Worm (Caenorhabditis elegans) whole organism, early embryonic: ENCODE data around the gene F37A8.1.

ENCODE experiments used
- B0310.2 ChIP-seq: sonication (generic microtip); optimal IDR thresholded peaks from 2 replicates; lab custom pipeline; 2016; ENCODE audit warnings: mild to moderate bottlenecking, missing genetic modification characterization, missing compliant biosample characterization
- F13C5.2 ChIP-seq: sonication (generic microtip); optimal IDR thresholded peaks from 2 replicates; lab custom pipeline; 2017; ENCODE audit warnings: mild to moderate bottlenecking, missing genetic modification characterization, inconsistent platforms, missing compliant biosample characterization
- aly-1 ChIP-seq: sonication (generic microtip); optimal IDR thresholded peaks from 2 replicates; lab custom pipeline; 2016; ENCODE audit warnings: missing genetic modification characterization, missing compliant biosample characterization
- ama-1 ChIP-seq: fragments of 150-350 bp; optimal IDR thresholded peaks from 2 replicates; lab custom pipeline; 2014
- ceh-13 ChIP-seq: fragments of 200-800 bp; sonication (Bioruptor generic); optimal IDR thresholded peaks from 2 replicates; lab custom pipeline; 2018; ENCODE audit warnings: mild to moderate bottlenecking, missing genetic modification characterization, missing compliant biosample characterization
- ceh-36 ChIP-seq: sonication (generic microtip); optimal IDR thresholded peaks from 2 replicates; lab custom pipeline; 2016; ENCODE audit warnings: missing genetic modification characterization, inconsistent platforms, missing compliant biosample characterization
- ets-7 ChIP-seq: sonication (generic microtip); optimal IDR thresholded peaks from 2 replicates; lab custom pipeline; 2016; ENCODE audit warnings: missing genotype, missing genetic modification characterization, missing compliant biosample characterization
- flt-1 ChIP-seq: fragments of 200-800 bp; sonication (Bioruptor generic); IDR thresholded peaks from 2 replicates; pipeline ENCODE4 v1.3.6; 2022; ENCODE audit warnings: missing genetic modification characterization, missing compliant biosample characterization
- hmbx-1 ChIP-seq: sonication (generic microtip); optimal IDR thresholded peaks from 2 replicates; lab custom pipeline; 2016; ENCODE audit warnings: mild to moderate bottlenecking, missing genetic modification characterization, missing compliant biosample characterization
- hmg-4 ChIP-seq: fragments of 200-800 bp; sonication (Bioruptor generic); optimal IDR thresholded peaks from 2 replicates; lab custom pipeline; 2018; ENCODE audit warnings: mild to moderate bottlenecking, missing genetic modification characterization, missing compliant biosample characterization
- hnd-1 ChIP-seq: sonication (generic microtip); optimal IDR thresholded peaks from 2 replicates; lab custom pipeline; 2016; ENCODE audit warnings: missing genetic modification characterization, missing compliant biosample characterization
- pes-1 ChIP-seq: fragments of 200-800 bp; sonication (Bioruptor generic); IDR thresholded peaks from 2 replicates; pipeline ENCODE4 v1.3.6; 2022; ENCODE audit warnings: missing genetic modification reagents, missing genetic modification characterization, missing compliant biosample characterization
- scrt-1 ChIP-seq: fragments of 200-800 bp; sonication (Bioruptor generic); IDR thresholded peaks from 2 replicates; pipeline ENCODE4 v1.3.6; 2022; ENCODE audit warnings: missing genetic modification characterization, missing compliant biosample characterization
- sea-1 ChIP-seq: fragments of 200-800 bp; sonication (Bioruptor generic); conservative IDR thresholded peaks from 2 replicates; pipeline ENCODE4 v1.3.6; 2022; ENCODE audit warnings: missing genetic modification characterization, missing compliant biosample characterization
- tbx-11 ChIP-seq: fragments of 200-800 bp; sonication (Bioruptor generic); IDR thresholded peaks from 2 replicates; pipeline ENCODE4 v1.3.6; 2022; ENCODE audit warnings: missing genetic modification characterization, missing compliant biosample characterization
- tbx-37 ChIP-seq: fragments of 200-800 bp; sonication (Bioruptor generic); conservative IDR thresholded peaks from 2 replicates; pipeline ENCODE4 v1.3.6; 2022; ENCODE audit warnings: missing genetic modification reagents, missing genetic modification characterization, missing compliant biosample characterization
- tra-4 ChIP-seq: sonication (generic microtip); optimal IDR thresholded peaks from 2 replicates; lab custom pipeline; 2017; ENCODE audit warnings: missing genetic modification characterization, missing compliant biosample characterization

F37A8.1 gene

ce11 chrIII:3915705-3916104 is 12.5 kb upstream of the F37A8.1 start:
- peak; percentile 32 for TF ChIP-seq hmg-4
- no peak for TF ChIP-seq hmbx-1

ce11 chrIII:3916624-3917023 is 11.6 kb upstream of the F37A8.1 start, which contains the start of gene ccdc-47:
TSS of gene ccdc-47 (plus strand) at chrIII:3916967.
- TF ChIP-seq ceh-13 (GFP tag; lab: Kevin White, UChicago) (peak; percentile 67), ceh-36 (tag; lab: Kevin White, UChicago) (peak; percentile 84), flt-1 (GFP tag; lab: Robert Waterston, UW) (peak; percentile 75), tra-4 (tag; lab: Kevin White, UChicago) (peak; percentile 5), tbx-37 (GFP tag; lab: Robert Waterston, UW) (peak; percentile 68; the same call in 1 of the 2 replicates), tbx-11 (GFP tag; lab: Robert Waterston, UW) (peak; percentile 81), hmg-4 (peak; percentile 82), scrt-1 (GFP tag; lab: Robert Waterston, UW) (peak; percentile 86), sea-1 (GFP tag; lab: Robert Waterston, UW) (peak; percentile 88), ama-1 (lab: Kevin White, UChicago) (no peak), hnd-1 (tag; lab: Kevin White, UChicago) (peak; percentile 74), pes-1 (GFP tag; lab: Robert Waterston, UW) (peak; percentile 87), ets-7 (tag; lab: Kevin White, UChicago) (peak; percentile 57), aly-1 (tag; lab: Kevin White, UChicago) (peak; percentile 75), F13C5.2 (peak; percentile 93), hmbx-1 (no peak), B0310.2 (tag; lab: Kevin White, UChicago) (peak; percentile 15)

- TF ChIP-seq sea-1 (GFP tag; lab: Robert Waterston, UW) (no peak), hmg-4 (no peak), tra-4 (tag; lab: Kevin White, UChicago) (no peak), tbx-37 (GFP tag; lab: Robert Waterston, UW) (no peak), ama-1 (lab: Kevin White, UChicago) (no peak), F13C5.2 (no peak), tbx-11 (GFP tag; lab: Robert Waterston, UW) (no peak), pes-1 (GFP tag; lab: Robert Waterston, UW) (no peak), flt-1 (GFP tag; lab: Robert Waterston, UW) (no peak), ceh-13 (GFP tag; lab: Kevin White, UChicago) (no peak), aly-1 (tag; lab: Kevin White, UChicago) (no peak), hnd-1 (tag; lab: Kevin White, UChicago) (no peak), ceh-36 (tag; lab: Kevin White, UChicago) (no peak)
Measured at ce11 chrIII:3918569-3918968, 9.7 kb upstream of the F37A8.1 start, which contains the start of gene ZK1058.3. TSS of gene ZK1058.3 (plus strand) at chrIII:3918869.

ce11 chrIII:3921646-3922328 is 6.4 kb upstream of the F37A8.1 start, which contains the start of the genes metl-6 and nit-1:
TSS of gene metl-6 (minus strand) at chrIII:3921711.
TSS of gene nit-1 (plus strand) at chrIII:3922207.
- no peak for TF ChIP-seq aly-1 (tag; lab: Kevin White, UChicago)
- TF ChIP-seq tra-4 (tag; lab: Kevin White, UChicago), result no peak
- no peak for TF ChIP-seq pes-1 (GFP tag; lab: Robert Waterston, UW)
- TF ChIP-seq flt-1 (GFP tag; lab: Robert Waterston, UW), result no peak
- TF ChIP-seq ama-1 (lab: Kevin White, UChicago), result no peak
- no peak for TF ChIP-seq sea-1 (GFP tag; lab: Robert Waterston, UW)
- TF ChIP-seq ets-7 (tag; lab: Kevin White, UChicago), result no peak
- no peak for TF ChIP-seq B0310.2 (tag; lab: Kevin White, UChicago)
- no peak for TF ChIP-seq tbx-37 (GFP tag; lab: Robert Waterston, UW)
- TF ChIP-seq scrt-1 (GFP tag; lab: Robert Waterston, UW), result no peak
- no peak for TF ChIP-seq hnd-1 (tag; lab: Kevin White, UChicago)
- TF ChIP-seq tbx-11 (GFP tag; lab: Robert Waterston, UW), result no peak
- no peak for TF ChIP-seq hmg-4
- no peak for TF ChIP-seq ceh-13 (GFP tag; lab: Kevin White, UChicago)
- no peak for TF ChIP-seq ceh-36 (tag; lab: Kevin White, UChicago)
- TF ChIP-seq hmbx-1, result no peak
- TF ChIP-seq F13C5.2, result no peak

- TF ChIP-seq ceh-13 (GFP tag; lab: Kevin White, UChicago) (no peak), hnd-1 (tag; lab: Kevin White, UChicago) (no peak), flt-1 (GFP tag; lab: Robert Waterston, UW) (no peak)
Measured at ce11 chrIII:3926116-3926515, 2.1 kb upstream of the F37A8.1 start, which contains the start of gene ZK1058.9. TSS of gene ZK1058.9 (minus strand) at chrIII:3926216.

- TF ChIP-seq tbx-37 (GFP tag; lab: Robert Waterston, UW) (no peak), flt-1 (GFP tag; lab: Robert Waterston, UW) (no peak), ceh-13 (GFP tag; lab: Kevin White, UChicago) (no peak), hmbx-1 (no peak), hmg-4 (no peak), hnd-1 (tag; lab: Kevin White, UChicago) (no peak), ceh-36 (tag; lab: Kevin White, UChicago) (no peak), aly-1 (tag; lab: Kevin White, UChicago) (no peak), B0310.2 (tag; lab: Kevin White, UChicago) (no peak), tra-4 (tag; lab: Kevin White, UChicago) (no peak), F13C5.2 (no peak), sea-1 (GFP tag; lab: Robert Waterston, UW) (no peak), ets-7 (tag; lab: Kevin White, UChicago) (no peak), pes-1 (GFP tag; lab: Robert Waterston, UW) (no peak), ama-1 (lab: Kevin White, UChicago) (no peak), tbx-11 (GFP tag; lab: Robert Waterston, UW) (no peak), scrt-1 (GFP tag; lab: Robert Waterston, UW) (no peak)
Measured at ce11 chrIII:3926801-3927200, 1.4 kb upstream of the F37A8.1 start.
